Fruit fly (Drosophila melanogaster): ENCODE data around the gene pzg.

pzg gene

DNA sequence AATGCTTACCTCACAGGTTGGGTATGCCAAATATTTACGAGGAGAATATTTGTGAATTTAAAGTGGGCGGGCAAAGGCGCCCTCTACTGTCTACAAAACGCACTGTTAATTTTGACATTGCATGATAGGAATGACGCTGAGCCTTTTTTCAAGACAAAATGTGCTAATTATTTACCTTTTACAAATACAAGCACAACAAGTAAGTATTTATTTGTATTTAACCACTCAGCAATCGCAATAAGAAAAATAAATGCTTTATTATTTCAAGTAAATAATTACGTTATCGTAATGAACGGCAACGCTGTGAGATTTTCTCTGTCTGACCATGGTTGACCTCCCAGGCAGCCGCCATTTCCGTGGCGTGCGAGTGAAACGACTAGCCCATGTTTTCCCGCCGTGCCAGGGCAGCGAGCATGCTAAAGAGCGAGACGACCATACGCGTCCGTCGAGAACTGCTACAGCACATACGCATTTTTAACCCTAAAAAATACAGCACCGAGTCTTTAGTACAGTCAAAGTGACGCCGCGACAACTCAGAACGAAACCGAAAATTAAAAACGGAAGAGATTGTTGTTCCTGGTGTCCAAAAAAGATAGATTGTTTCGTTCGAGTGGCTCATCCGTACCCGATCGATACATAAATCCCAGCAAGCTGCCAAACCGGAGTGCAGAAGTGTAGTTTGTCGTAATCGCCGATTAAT is at the start of gene pzg, which contains the start of gene CG12974:
Gene pzg, plus strand, starts transcription at position 461 of the 700 bp plus-strand sequence.
Gene CG12974, minus strand, starts transcription at position 324 of the 700 bp plus-strand sequence.
- TF ChIP-seq CTCF (optimal IDR thresholded peaks at IDR 0.05): peak; percentile 88 to 90
- TF ChIP-seq CG8478 (optimal IDR thresholded peaks at IDR 0.05): no peak

DNA sequence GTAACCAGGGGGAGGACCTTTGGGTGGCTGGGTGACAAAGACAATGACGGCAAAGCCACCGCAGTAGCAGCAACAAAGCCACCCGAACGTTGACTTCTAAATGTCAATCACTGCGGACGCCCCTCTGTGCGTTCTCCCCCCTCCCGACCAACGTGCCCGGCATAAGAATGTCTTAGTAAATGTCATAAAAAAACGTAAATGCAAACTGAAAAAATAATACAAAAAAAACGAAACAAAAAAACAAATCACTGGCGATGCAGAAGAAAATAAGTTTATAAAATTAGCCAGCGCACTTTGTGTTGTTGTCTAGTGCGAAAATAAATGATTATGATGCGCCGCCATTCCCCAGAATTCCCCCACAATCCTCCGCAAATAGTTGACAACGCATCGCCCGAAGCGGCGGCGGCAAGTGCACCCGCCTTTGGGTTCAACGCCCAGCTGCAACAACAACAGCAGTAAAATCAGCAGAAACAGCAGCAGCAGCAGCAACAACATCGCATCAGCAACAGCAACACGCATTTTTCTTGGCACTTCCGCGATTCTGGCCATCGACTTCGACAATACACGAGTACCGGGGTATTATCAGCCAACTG is 48.8 kb upstream of the pzg start:
- no peak for TF ChIP-seq CG8478 (optimal IDR thresholded peaks at IDR 0.05)
- no peak for TF ChIP-seq CTCF (optimal IDR thresholded peaks at IDR 0.05)

- TF ChIP-seq CG8478 (optimal IDR thresholded peaks at IDR 0.05): no peak
- no peak for TF ChIP-seq CTCF (optimal IDR thresholded peaks at IDR 0.05)
Observed at dm6 chr3L:21238377-21238776, 47.5 kb upstream of the pzg start.

dm6 chr3L:21239999-21240509 is 45.8 kb upstream of the pzg start:
- TF ChIP-seq CG8478 (optimal IDR thresholded peaks at IDR 0.05): no peak
- TF ChIP-seq CTCF (optimal IDR thresholded peaks at IDR 0.05): no peak

DNA sequence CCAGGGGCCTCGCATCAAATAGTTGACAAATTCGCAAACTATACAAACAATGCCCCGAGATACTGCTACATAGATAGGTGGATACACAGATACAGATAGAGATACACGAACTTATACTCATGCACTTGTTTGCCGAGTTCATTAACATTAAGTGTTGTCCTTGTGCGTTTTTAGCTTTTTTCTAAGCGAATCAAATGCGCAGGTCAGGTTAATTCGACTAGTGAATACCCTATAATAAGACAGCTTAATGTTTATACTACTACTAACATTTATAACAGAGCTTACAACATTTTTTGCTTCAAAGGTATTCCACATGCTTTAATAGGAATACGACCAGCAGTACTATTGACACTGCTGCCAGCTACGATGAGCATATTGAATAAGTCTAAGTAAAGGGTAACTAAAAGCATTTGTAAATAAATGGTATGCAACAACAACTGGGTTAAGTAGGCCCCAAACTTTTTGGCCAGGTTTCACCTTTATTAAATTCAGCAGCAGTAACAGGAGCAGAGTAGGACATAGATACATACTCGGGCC is 44.4 kb upstream of the pzg start:
- TF ChIP-seq CTCF (optimal IDR thresholded peaks at IDR 0.05) (no peak), CG8478 (optimal IDR thresholded peaks at IDR 0.05) (no peak)

dm6 chr3L:21242958-21243357 is 42.9 kb upstream of the pzg start:
- TF ChIP-seq CTCF (optimal IDR thresholded peaks at IDR 0.05) (no peak), CG8478 (optimal IDR thresholded peaks at IDR 0.05) (no peak)

DNA sequence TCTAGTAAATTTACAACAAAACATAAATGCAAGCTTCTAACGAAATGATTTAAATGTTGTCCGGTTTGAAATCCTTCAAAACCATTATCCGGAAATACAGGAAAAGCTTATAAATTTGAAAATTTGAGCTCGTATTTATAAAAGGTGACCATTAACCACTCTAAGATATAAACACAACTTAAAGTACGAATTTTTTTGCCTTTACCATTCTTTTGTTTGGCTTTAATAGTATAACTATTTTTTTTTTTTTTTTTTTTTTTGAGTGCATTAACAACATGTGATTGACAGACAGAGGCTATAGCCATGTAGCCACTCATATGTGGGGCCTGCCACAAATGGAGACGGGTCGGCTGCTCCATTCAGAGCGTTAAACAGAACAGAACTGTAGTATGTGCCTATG is 42.5 kb upstream of the pzg start:
- TF ChIP-seq CTCF (optimal IDR thresholded peaks at IDR 0.05): no peak
- TF ChIP-seq CG8478 (optimal IDR thresholded peaks at IDR 0.05): no peak

DNA sequence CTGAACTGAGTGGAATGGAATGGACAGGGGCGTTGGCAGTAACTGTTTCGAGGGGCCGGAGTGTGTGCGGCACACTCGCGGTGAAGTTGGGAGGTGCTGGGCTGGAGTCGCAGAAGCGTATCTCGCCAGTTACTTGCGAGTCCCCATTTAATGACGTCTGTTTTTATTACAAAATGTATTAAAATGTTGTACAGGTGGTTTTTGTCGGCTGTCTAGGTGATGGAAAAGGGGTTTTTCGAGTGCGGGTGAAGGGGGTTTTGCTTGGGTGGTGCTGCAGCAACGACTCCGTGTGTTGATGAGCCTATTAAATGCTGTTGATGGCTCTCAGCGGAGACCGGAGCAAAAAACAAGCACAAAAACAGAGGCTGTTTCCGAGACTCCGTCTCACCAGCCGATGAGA is 34.5 kb upstream of the pzg start:
- TF ChIP-seq CG8478 (optimal IDR thresholded peaks at IDR 0.05): no peak
- no peak for TF ChIP-seq CTCF (optimal IDR thresholded peaks at IDR 0.05)

DNA sequence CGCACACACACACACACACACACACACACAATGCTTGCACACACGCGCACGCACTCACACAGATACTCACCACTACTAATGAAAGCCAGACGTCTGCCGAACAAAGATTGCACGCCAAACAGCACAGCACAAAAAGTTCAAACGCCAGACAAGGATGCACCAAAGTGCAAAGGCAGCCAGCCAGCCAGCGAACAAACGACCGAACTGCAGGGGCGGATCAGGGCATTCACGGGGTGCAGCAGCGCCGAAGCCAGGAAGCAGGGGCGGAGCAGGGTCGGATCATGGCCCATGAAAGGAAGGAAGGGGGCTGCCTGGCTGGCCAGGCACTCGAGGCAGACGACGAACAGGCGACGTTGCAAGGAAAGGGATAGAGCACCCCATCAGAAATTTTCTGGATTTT is 33.4 kb upstream of the pzg start:
- no peak for TF ChIP-seq CTCF (optimal IDR thresholded peaks at IDR 0.05)

dm6 chr3L:21252932-21253760 is 32.8 kb upstream of the pzg start:
- TF ChIP-seq CTCF (optimal IDR thresholded peaks at IDR 0.05) (no peak), CG8478 (optimal IDR thresholded peaks at IDR 0.05) (no peak)

dm6 chr3L:21253761-21254523 is 32.0 kb upstream of the pzg start:
- no peak for TF ChIP-seq CG8478 (optimal IDR thresholded peaks at IDR 0.05)
- TF ChIP-seq CTCF (optimal IDR thresholded peaks at IDR 0.05): no peak

DNA sequence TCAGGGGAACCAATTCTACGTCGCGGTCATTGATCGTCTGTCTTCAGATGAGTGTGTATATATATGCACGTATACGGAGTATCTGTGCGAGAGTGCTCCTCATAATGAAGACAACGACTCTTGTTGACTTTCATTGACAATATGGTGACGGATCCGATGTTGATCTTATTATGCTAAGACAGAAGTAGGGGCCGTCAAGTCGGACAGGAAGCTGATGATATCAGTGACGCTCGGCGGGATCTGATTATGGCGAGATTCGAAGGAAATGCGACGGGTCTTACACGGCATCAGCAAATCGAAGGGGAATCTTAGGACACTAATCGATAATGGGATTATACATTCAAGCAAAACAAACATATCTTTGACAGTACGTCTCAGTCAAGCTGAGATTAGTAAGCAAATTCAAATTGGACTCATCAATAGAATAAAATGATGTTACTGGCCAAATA is 31.4 kb upstream of the pzg start:
- TF ChIP-seq CG8478 (optimal IDR thresholded peaks at IDR 0.05) (no peak), CTCF (optimal IDR thresholded peaks at IDR 0.05) (no peak)

DNA sequence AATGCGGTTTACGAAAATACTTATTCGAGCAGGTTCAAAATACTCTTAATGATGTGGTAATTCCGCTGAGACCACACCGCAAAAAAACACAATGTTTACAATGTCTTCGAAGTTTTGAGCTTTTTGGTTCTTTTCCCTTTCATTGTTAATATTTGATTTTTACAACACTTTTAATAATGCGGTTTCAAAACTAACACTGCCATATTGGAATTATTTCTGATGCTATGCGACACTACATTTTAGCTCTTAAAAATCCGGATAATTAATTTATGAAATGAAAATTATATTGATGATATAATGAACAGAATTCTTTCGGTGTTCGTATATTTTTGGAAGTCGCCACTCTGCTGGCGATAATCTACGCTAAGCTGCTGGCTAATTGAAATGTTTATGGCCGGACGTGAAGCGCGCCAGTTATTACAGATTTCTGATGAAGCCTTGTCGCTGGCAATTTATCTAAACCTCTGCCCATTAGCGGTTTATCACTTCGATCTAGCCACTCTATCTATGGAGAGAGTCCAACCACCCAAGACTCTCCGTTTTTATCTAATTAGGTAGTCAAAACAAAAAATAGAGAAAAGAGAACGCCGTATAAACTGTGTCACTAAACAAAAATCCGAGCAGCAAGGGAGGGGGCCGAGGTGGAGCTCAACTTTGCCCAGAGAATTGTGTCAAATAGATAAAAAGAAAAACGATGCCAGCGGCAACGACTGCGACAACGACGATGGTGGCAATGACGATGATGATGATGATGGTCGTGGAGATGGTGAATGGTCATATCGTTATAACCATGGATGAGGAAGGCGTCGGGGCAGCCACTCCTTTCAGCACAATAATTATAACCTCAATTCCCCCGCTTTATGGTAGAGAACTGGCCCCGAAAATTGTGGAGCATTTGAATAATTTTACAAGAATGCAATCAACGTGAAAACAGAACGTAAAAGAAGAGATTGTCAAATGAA is 29.6 kb upstream of the pzg start:
- TF ChIP-seq CG8478 (optimal IDR thresholded peaks at IDR 0.05) (no peak), CTCF (optimal IDR thresholded peaks at IDR 0.05) (no peak)

All from S2 (cell line).